Worm (Caenorhabditis elegans) whole organism, L3 larva: ENCODE measurements around the gene clec-184.

Source experiments
- ZK546.5 ChIP-seq: sonication (generic microtip); optimal IDR thresholded peaks from 2 replicates; lab custom pipeline; 2017; ENCODE audit warnings: missing biosample characterization, missing genetic modification characterization
- fkh-10 ChIP-seq: sonication (generic microtip); optimal IDR thresholded peaks from 2 replicates; lab custom pipeline; 2017; ENCODE audit warnings: missing biosample characterization, missing genetic modification reagents, missing genetic modification characterization
- fkh-2 ChIP-seq: fragments of 150-350 bp; optimal IDR thresholded peaks from 2 replicates; lab custom pipeline; 2014; ENCODE audit warnings: missing biosample characterization, missing genetic modification reagents, missing genetic modification characterization
- nhr-12 ChIP-seq: fragments of 150-350 bp; optimal IDR thresholded peaks from 2 replicates; lab custom pipeline; 2014; ENCODE audit warnings: missing biosample characterization, missing genetic modification characterization
- nhr-237 ChIP-seq: fragments of 150-350 bp; optimal IDR thresholded peaks from 2 replicates; lab custom pipeline; 2014; ENCODE audit warnings: missing biosample characterization, missing genetic modification characterization
- nhr-28 ChIP-seq: fragments of 150-350 bp; optimal IDR thresholded peaks from 2 replicates; lab custom pipeline; 2014; ENCODE audit warnings: missing biosample characterization, missing genetic modification characterization
- pha-4 ChIP-seq: fragments of 150-350 bp; optimal IDR thresholded peaks from 2 replicates; lab custom pipeline; 2014; ENCODE audit warnings: missing biosample characterization, missing genetic modification reagents, missing genetic modification characterization
- skn-1 ChIP-seq: fragments of 150-350 bp; optimal IDR thresholded peaks from 2 replicates; lab custom pipeline; 2014; ENCODE audit warnings: missing biosample characterization, missing genetic modification characterization
- snpc-4 ChIP-seq: fragments of 150-350 bp; optimal IDR thresholded peaks from 2 replicates; lab custom pipeline; 2014; ENCODE audit warnings: missing biosample characterization, missing genetic modification characterization
- unc-39 ChIP-seq: sonication (generic microtip); optimal IDR thresholded peaks from 4 replicates; lab custom pipeline; 2017; ENCODE audit warnings: missing biosample characterization, missing genetic modification characterization
- ztf-11 ChIP-seq: fragments of 150-350 bp; optimal IDR thresholded peaks from 2 replicates; lab custom pipeline; 2014; ENCODE audit warnings: missing biosample characterization, missing genetic modification characterization

ce11 chrIV:12385061-12385460 lies 47.4 kb upstream of the clec-184 start, which contains the start of gene F28D1.6:
- no peak for TF ChIP-seq nhr-237
- TF ChIP-seq skn-1, result no peak
- no peak for TF ChIP-seq fkh-2
- no peak for TF ChIP-seq nhr-12 (tag; lab: Kevin White, UChicago)
- TF ChIP-seq ZK546.5, result no peak
- no peak for TF ChIP-seq pha-4
- TF ChIP-seq fkh-10 (GFP tag; lab: Kevin White, UChicago), result no peak
- TF ChIP-seq ztf-11 (tag; lab: Kevin White, UChicago), result no peak
- TF ChIP-seq nhr-28, result no peak
- TF ChIP-seq unc-39 (tag; lab: Kevin White, UChicago), result no peak
- TF ChIP-seq snpc-4 (tag; lab: Kevin White, UChicago), result no peak
